Fruit fly (Drosophila melanogaster): ENCODE data around the gene CG34452.

DNA sequence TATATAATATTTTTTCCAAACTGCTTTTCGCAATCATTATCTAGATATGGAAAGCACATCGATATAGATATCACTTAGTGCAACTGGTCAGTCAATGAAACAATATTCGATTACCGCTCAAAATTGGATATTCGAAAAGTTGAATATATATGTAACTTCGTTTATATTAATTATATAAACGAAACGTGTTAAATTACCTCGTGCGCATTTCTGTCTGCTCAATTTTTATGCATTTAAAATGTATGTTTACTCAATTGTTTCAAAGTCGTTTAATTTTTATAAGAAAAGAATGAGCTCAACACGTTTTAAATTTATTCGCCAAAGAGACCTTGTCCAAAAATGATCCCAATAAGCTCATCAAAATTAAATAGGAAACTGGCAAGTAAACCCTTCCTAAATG lies 37.1 kb downstream of the CG34452 start, which contains the start of gene CG43084:
- no peak for TF ChIP-seq D19B (GFP tag; optimal IDR thresholded peaks at IDR 0.05)
- TF ChIP-seq Nf-YC (tag; optimal IDR thresholded peaks at IDR 0.05), result no peak
- TF ChIP-seq CG15073 (GFP tag; optimal IDR thresholded peaks at IDR 0.05), result no peak
- TF ChIP-seq Dek (tag; optimal IDR thresholded peaks at IDR 0.05), result no peak
- no peak for TF ChIP-seq Poxn (GFP tag; IDR thresholded peaks at IDR 0.05)
- TF ChIP-seq wor (GFP tag; IDR thresholded peaks at IDR 0.05), result no peak
- TF ChIP-seq maf-S (GFP tag; optimal IDR thresholded peaks at IDR 0.05), result no peak
- no peak for TF ChIP-seq exex (tag; optimal IDR thresholded peaks at IDR 0.05)
- TF ChIP-seq CG18619 (GFP tag; optimal IDR thresholded peaks at IDR 0.05), result no peak
- TF ChIP-seq CG7839 (tag; optimal IDR thresholded peaks at IDR 0.05), result no peak
- TF ChIP-seq pfk (GFP tag; optimal IDR thresholded peaks at IDR 0.05), result no peak
- no peak for TF ChIP-seq Mad (GFP tag; optimal IDR thresholded peaks at IDR 0.05)
